Fruit fly (Drosophila melanogaster) whole organism, embryonic: ENCODE measurements around the gene mts.

Source experiments
- ATbp ChIP-seq: fragments of 200-800 bp; sonication (Bioruptor generic); optimal IDR thresholded peaks from 2 replicates; lab custom pipeline; 2017; ENCODE audit warnings: missing biosample characterization, mild to moderate bottlenecking, missing genetic modification characterization, missing genetic modification reagents
- BEAF-32 ChIP-seq: fragments of 200-800 bp; sonication (Bioruptor generic); optimal IDR thresholded peaks from 3 replicates; lab custom pipeline; 2017; ENCODE audit warnings: missing biosample characterization, missing genetic modification characterization, mild to moderate bottlenecking, moderate library complexity, missing genetic modification reagents
- CG10274 ChIP-seq: fragments of 200-800 bp; sonication (Bioruptor generic); optimal IDR thresholded peaks from 3 replicates; lab custom pipeline; 2017; ENCODE audit warnings: missing biosample characterization, mild to moderate bottlenecking, missing genetic modification characterization
- CG11723 ChIP-seq: fragments of 200-800 bp; sonication (Bioruptor generic); optimal IDR thresholded peaks from 2 replicates; lab custom pipeline; 2017; ENCODE audit warnings: missing biosample characterization, mild to moderate bottlenecking, missing genetic modification characterization
- CG12071 ChIP-seq: fragments of 200-800 bp; sonication (Bioruptor generic); optimal IDR thresholded peaks from 3 replicates; lab custom pipeline; 2018; ENCODE audit warnings: missing biosample characterization, mild to moderate bottlenecking, missing genetic modification characterization
- CG12219 ChIP-seq: fragments of 200-800 bp; sonication (Bioruptor generic); optimal IDR thresholded peaks from 3 replicates; lab custom pipeline; 2018; ENCODE audit warnings: missing biosample characterization, mild to moderate bottlenecking, missing genetic modification characterization
- CG1233 ChIP-seq: fragments of 200-800 bp; sonication (Bioruptor generic); optimal IDR thresholded peaks from 4 replicates; lab custom pipeline; 2018; ENCODE audit warnings: missing biosample characterization, mild to moderate bottlenecking, missing genetic modification characterization
- CG13296 ChIP-seq: fragments of 200-800 bp; sonication (Bioruptor generic); optimal IDR thresholded peaks from 3 replicates; lab custom pipeline; 2018; ENCODE audit warnings: missing biosample characterization, mild to moderate bottlenecking, missing genetic modification characterization
- CG15601 ChIP-seq: fragments of 200-800 bp; sonication (Bioruptor generic); optimal IDR thresholded peaks from 3 replicates; lab custom pipeline; 2019; ENCODE audit warnings: missing biosample characterization, mild to moderate bottlenecking, missing genetic modification characterization, moderate library complexity
- CG17385 ChIP-seq: fragments of 200-800 bp; sonication (Bioruptor generic); optimal IDR thresholded peaks from 3 replicates; lab custom pipeline; 2018; ENCODE audit warnings: missing biosample characterization, mild to moderate bottlenecking, missing genetic modification characterization
- CG17568 ChIP-seq: fragments of 200-800 bp; sonication (Bioruptor generic); optimal IDR thresholded peaks from 2 replicates; lab custom pipeline; 2018; ENCODE audit warnings: missing biosample characterization, mild to moderate bottlenecking, missing genetic modification characterization, moderate library complexity
- CG18619 ChIP-seq: fragments of 200-800 bp; sonication (Bioruptor generic); optimal IDR thresholded peaks from 3 replicates; lab custom pipeline; 2017; ENCODE audit warnings: missing biosample characterization, mild to moderate bottlenecking, missing genetic modification characterization
- CG30431 ChIP-seq: fragments of 200-800 bp; sonication (Bioruptor generic); optimal IDR thresholded peaks from 2 replicates; lab custom pipeline; 2017; ENCODE audit warnings: missing biosample characterization, missing genetic modification characterization
- CG32767 ChIP-seq: fragments of 200-800 bp; sonication (Bioruptor generic); IDR thresholded peaks from 2 replicates; pipeline ENCODE4 v1.3.6; 2022; ENCODE audit warnings: missing biosample characterization, missing genetic modification characterization
- CG42726 ChIP-seq: fragments of 200-800 bp; sonication (Bioruptor generic); IDR thresholded peaks from 2 replicates; pipeline ENCODE4 v1.3.6; 2022; ENCODE audit warnings: missing biosample characterization, missing genetic modification characterization; ENCODE audit not compliant: partially characterized antibody
- CG4424 ChIP-seq: fragments of 200-800 bp; sonication (Bioruptor generic); optimal IDR thresholded peaks from 3 replicates; lab custom pipeline; 2016; ENCODE audit warnings: missing biosample characterization, missing genetic modification characterization
- CG4730 ChIP-seq: fragments of 200-800 bp; sonication (Bioruptor generic); IDR thresholded peaks from 2 replicates; pipeline ENCODE4 v1.3.6; 2022; ENCODE audit warnings: missing biosample characterization, missing genetic modification characterization
- CG5245 ChIP-seq: fragments of 200-800 bp; sonication (Bioruptor generic); optimal IDR thresholded peaks from 3 replicates; lab custom pipeline; 2016; ENCODE audit warnings: missing biosample characterization, missing genetic modification characterization
- CG6272 ChIP-seq: fragments of 200-800 bp; sonication (Bioruptor generic); IDR thresholded peaks from 2 replicates; pipeline ENCODE4 v1.3.6; 2022; ENCODE audit warnings: missing biosample characterization, missing genetic modification characterization
- CG6854 ChIP-seq: fragments of 200-800 bp; sonication (Bioruptor generic); optimal IDR thresholded peaks from 3 replicates; lab custom pipeline; 2017; ENCODE audit warnings: missing biosample characterization, mild to moderate bottlenecking, missing genetic modification characterization
- CG7987 ChIP-seq: fragments of 200-800 bp; sonication (Bioruptor generic); optimal IDR thresholded peaks from 2 replicates; lab custom pipeline; 2018; ENCODE audit warnings: missing biosample characterization, mild to moderate bottlenecking, missing genetic modification characterization, moderate library complexity
- CG8924 ChIP-seq: fragments of 200-800 bp; optimal IDR thresholded peaks from 3 replicates; lab custom pipeline; 2019; ENCODE audit warnings: missing biosample characterization, mild to moderate bottlenecking, missing genetic modification characterization, moderate library complexity
- Dad ChIP-seq: fragments of 200-800 bp; sonication (Bioruptor generic); optimal IDR thresholded peaks from 3 replicates; lab custom pipeline; 2016; ENCODE audit warnings: missing biosample characterization, missing genetic modification characterization
- Dbx ChIP-seq: fragments of 200-800 bp; sonication (Bioruptor generic); IDR thresholded peaks from 3 replicates; pipeline ENCODE4 v1.3.6; 2022; ENCODE audit warnings: missing biosample characterization, missing genetic modification characterization
- Gug ChIP-seq: fragments of 200-800 bp; sonication (Bioruptor generic); IDR thresholded peaks from 4 replicates; pipeline ENCODE4 v1.3.6; 2022; ENCODE audit warnings: missing biosample characterization, missing genetic modification characterization
- Hr51 ChIP-seq, 2 experiments: fragments of 200-800 bp; sonication (Bioruptor generic); optimal IDR thresholded peaks; 2 replicates in 1 of 2; 3 replicates in 1 of 2; lab custom pipeline; 2016 to 2018; ENCODE audit warnings: missing biosample characterization in 2 of 2, missing genetic modification characterization in 2 of 2, mild to moderate bottlenecking in 1 of 2, moderate library complexity in 1 of 2
- Mrtf ChIP-seq: fragments of 200-800 bp; sonication (Bioruptor generic); IDR thresholded peaks from 3 replicates; pipeline ENCODE4 v1.3.6; 2022; ENCODE audit warnings: missing biosample characterization, missing genetic modification characterization
- Myb ChIP-seq: fragments of 200-800 bp; sonication (Bioruptor generic); optimal IDR thresholded peaks from 2 replicates; lab custom pipeline; 2016; ENCODE audit warnings: missing biosample characterization, missing genetic modification characterization
- NFAT ChIP-seq: fragments of 200-800 bp; sonication (Bioruptor generic); IDR thresholded peaks from 2 replicates; pipeline ENCODE4 v1.3.6; 2022; ENCODE audit warnings: missing biosample characterization, missing genetic modification characterization
- Scr ChIP-seq: fragments of 200-800 bp; sonication (Bioruptor generic); IDR thresholded peaks from 2 replicates; pipeline ENCODE4 v1.3.6; 2022; ENCODE audit warnings: missing biosample characterization, missing genetic modification characterization; ENCODE audit not compliant: partially characterized antibody
- Sry-δ ChIP-seq: fragments of 200-800 bp; sonication (Bioruptor generic); optimal IDR thresholded peaks from 2 replicates; lab custom pipeline; 2016; ENCODE audit warnings: missing biosample characterization, missing genetic modification characterization
- cad ChIP-seq: fragments of >200 bp; optimal IDR thresholded peaks from 2 replicates; lab custom pipeline; 2017; ENCODE audit warnings: missing biosample characterization, missing genetic modification characterization
- cato ChIP-seq: fragments of 200-800 bp; sonication (Bioruptor generic); optimal IDR thresholded peaks from 2 replicates; lab custom pipeline; 2016; ENCODE audit warnings: missing biosample characterization, missing genetic modification characterization, borderline replicate concordance
- cg ChIP-seq: fragments of 200-800 bp; sonication (Bioruptor generic); optimal IDR thresholded peaks from 3 replicates; lab custom pipeline; 2019; ENCODE audit warnings: missing biosample characterization, mild to moderate bottlenecking, missing genetic modification characterization, moderate library complexity
- chinmo ChIP-seq: fragments of 200-800 bp; sonication (Bioruptor generic); IDR thresholded peaks from 4 replicates; pipeline ENCODE4 v1.3.6; 2022; ENCODE audit warnings: missing biosample characterization, missing genetic modification characterization; ENCODE audit not compliant: partially characterized antibody
- corto ChIP-seq: fragments of 200-800 bp; sonication (Bioruptor generic); optimal IDR thresholded peaks from 2 replicates; lab custom pipeline; 2016; ENCODE audit warnings: missing biosample characterization, mild to moderate bottlenecking, missing genetic modification characterization, moderate library complexity
- danr ChIP-seq: fragments of 200-800 bp; sonication (Bioruptor generic); IDR thresholded peaks from 2 replicates; pipeline ENCODE4 v1.3.6; 2022; ENCODE audit warnings: missing biosample characterization, missing genetic modification characterization
- dmrt11E ChIP-seq: fragments of 200-800 bp; sonication (Bioruptor generic); optimal IDR thresholded peaks from 3 replicates; lab custom pipeline; 2018; ENCODE audit warnings: missing biosample characterization, mild to moderate bottlenecking, missing genetic modification characterization, moderate library complexity
- fd64A ChIP-seq: fragments of 200-800 bp; sonication (Bioruptor generic); optimal IDR thresholded peaks from 3 replicates; lab custom pipeline; 2018; ENCODE audit warnings: missing biosample characterization, mild to moderate bottlenecking, missing genetic modification characterization
- gt ChIP-seq: fragments of 200-800 bp; sonication (Bioruptor generic); IDR thresholded peaks from 2 replicates; pipeline ENCODE4 v1.3.6; 2022; ENCODE audit warnings: missing biosample characterization, missing genetic modification characterization
- hb ChIP-seq: fragments of 200-800 bp; sonication (Bioruptor generic); IDR thresholded peaks from 3 replicates; pipeline ENCODE4 v1.3.6; 2022; ENCODE audit warnings: missing biosample characterization, missing genetic modification characterization; ENCODE audit not compliant: partially characterized antibody
- klu ChIP-seq: fragments of 200-800 bp; sonication (Bioruptor generic); IDR thresholded peaks from 2 replicates; pipeline ENCODE4 v1.3.6; 2022; ENCODE audit warnings: missing biosample characterization, missing genetic modification characterization
- lov ChIP-seq, 2 experiments: fragments of 200-800 bp in 1 of 2; fragments of >200 bp in 1 of 2; sonication (Bioruptor generic) in 1 of 2; IDR thresholded peaks in 1 of 2; optimal IDR thresholded peaks in 1 of 2; 2 replicates in 1 of 2; 3 replicates in 1 of 2; pipeline versions ENCODE4 v1.3.6 to Lab custom; 2017 to 2022; ENCODE audit warnings: missing biosample characterization in 1 of 2, missing genetic modification characterization in 1 of 2
- phol ChIP-seq: fragments of 200-800 bp; sonication (Bioruptor generic); optimal IDR thresholded peaks from 3 replicates; lab custom pipeline; 2018; ENCODE audit warnings: missing biosample characterization, mild to moderate bottlenecking, missing genetic modification characterization, moderate library complexity
- pros ChIP-seq: fragments of 200-800 bp; sonication (Bioruptor generic); optimal IDR thresholded peaks from 3 replicates; lab custom pipeline; 2019; ENCODE audit warnings: missing biosample characterization, mild to moderate bottlenecking, missing genetic modification characterization, moderate library complexity
- ro ChIP-seq: fragments of 200-800 bp; sonication (Bioruptor generic); IDR thresholded peaks from 2 replicates; pipeline ENCODE4 v1.3.6; 2022; ENCODE audit warnings: missing biosample characterization, missing genetic modification characterization
- so ChIP-seq: fragments of 200-800 bp; sonication (Bioruptor generic); IDR thresholded peaks from 3 replicates; pipeline ENCODE4 v1.3.6; 2022; ENCODE audit warnings: missing biosample characterization, missing genetic modification characterization
- stc ChIP-seq: fragments of 200-800 bp; sonication (Bioruptor generic); IDR thresholded peaks from 2 replicates; pipeline ENCODE4 v1.3.6; 2022; ENCODE audit warnings: missing biosample characterization, missing genetic modification characterization
- vfl ChIP-seq: fragments of 200-800 bp; sonication (Bioruptor generic); optimal IDR thresholded peaks from 2 replicates; lab custom pipeline; 2016; ENCODE audit warnings: missing biosample characterization, missing genetic modification characterization
- vnd ChIP-seq: fragments of 200-800 bp; sonication (Bioruptor generic); IDR thresholded peaks from 3 replicates; pipeline ENCODE4 v1.3.6; 2022; ENCODE audit warnings: missing biosample characterization, missing genetic modification characterization; ENCODE audit not compliant: partially characterized antibody

Gene mts

dm6 chr2L:7809699-7810088 is 17.8 kb upstream of the mts start (continued):
- TF ChIP-seq Dad (GFP tag; lab: Kevin White, UChicago) (no peak), CG1233 (GFP tag; lab: Kevin White, UChicago) (no peak), CG5245 (no peak), CG17385 (GFP tag; lab: Kevin White, UChicago) (peak; percentile 2), CG4424 (GFP tag; lab: Kevin White, UChicago) (no peak), fd64A (no peak), dmrt11E (no peak), cg (peak; percentile 92), CG6272 (GFP tag; lab: Robert Waterston, UW) (no peak), Dbx (GFP tag; lab: Robert Waterston, UW) (peak; percentile 62; the same call in 2 of the 3 replicates), cad (GFP tag; lab: Kevin White, UChicago) (no peak), gt (GFP tag; lab: Robert Waterston, UW) (no peak), phol (tag; lab: Kevin White, UChicago) (no peak), vfl (no peak), Hr51 (GFP tag; optimal IDR thresholded peaks at IDR 0.05; lab: Kevin White, UChicago) (no peak), CG18619 (GFP tag; lab: Kevin White, UChicago) (no peak), CG30431 (GFP tag; lab: Kevin White, UChicago) (no peak), corto (GFP tag; lab: Kevin White, UChicago) (no peak), klu (GFP tag; lab: Robert Waterston, UW) (no peak), ro (GFP tag; lab: Robert Waterston, UW) (no peak), Mrtf (GFP tag; lab: Robert Waterston, UW) (no peak), CG6854 (GFP tag; lab: Kevin White, UChicago) (no peak), CG12219 (GFP tag; lab: Kevin White, UChicago) (no peak), CG12071 (no peak), NFAT (GFP tag; lab: Robert Waterston, UW) (peak; percentile 4; the same call in 1 of the 2 replicates)

DNA sequence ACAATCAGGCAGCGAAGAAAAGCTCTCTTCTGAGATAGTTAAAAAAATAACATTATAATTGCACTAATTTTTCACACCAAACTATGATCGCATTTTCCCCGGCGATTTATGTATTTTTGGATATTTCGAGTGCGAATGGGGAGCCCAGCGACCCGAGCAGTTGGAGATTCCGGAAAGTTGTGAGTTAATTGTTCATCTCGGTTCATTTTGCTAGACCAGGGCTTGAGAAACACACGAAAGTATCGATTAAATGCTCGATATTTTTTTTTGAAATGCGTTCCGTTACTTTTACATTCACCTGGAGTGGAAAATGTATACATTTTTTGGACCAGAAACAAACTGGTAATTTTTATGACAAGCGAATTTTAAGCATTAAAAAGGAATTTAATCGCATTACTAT is 16.9 kb upstream of the mts start, which contains the start of gene Cdc14:
Gene Cdc14, minus strand, starts transcription at position 185 of the 400 bp plus-strand sequence.
- TF ChIP-seq CG17568 (GFP tag; lab: Kevin White, UChicago): peak; percentile 45
- peak; percentile 77; the same call in 2 of the 4 replicates for TF ChIP-seq chinmo (GFP tag; lab: Robert Waterston, UW)
- TF ChIP-seq Scr (GFP tag; lab: Robert Waterston, UW): peak; percentile 45
- no peak for TF ChIP-seq CG4730 (GFP tag; lab: Robert Waterston, UW)
- peak; percentile 46; the same call in 1 of the 2 replicates for TF ChIP-seq stc
- no peak for TF ChIP-seq CG11723
- TF ChIP-seq cato (GFP tag; lab: Kevin White, UChicago): no peak
- peak; percentile 46 for TF ChIP-seq CG13296
- TF ChIP-seq ATbp: no peak
- no peak for TF ChIP-seq pros (GFP tag; lab: Kevin White, UChicago)
- no peak for TF ChIP-seq lov (optimal IDR thresholded peaks at IDR 0.05; lab: Kevin White, UChicago)
- no peak for TF ChIP-seq lov (GFP tag; IDR thresholded peaks at IDR 0.05; lab: Robert Waterston, UW)
- no peak for TF ChIP-seq Gug (GFP tag; lab: Robert Waterston, UW)
- peak; percentile 88 for TF ChIP-seq Myb
- peak; percentile 59; the same call in 2 of the 3 replicates for TF ChIP-seq so (GFP tag; lab: Robert Waterston, UW)
- no peak for TF ChIP-seq CG15601 (tag; lab: Kevin White, UChicago)
- peak; percentile 10 for TF ChIP-seq Sry-δ (GFP tag; lab: Kevin White, UChicago)
- TF ChIP-seq danr (GFP tag; lab: Robert Waterston, UW): no peak
- no peak for TF ChIP-seq CG32767
- TF ChIP-seq CG17385 (GFP tag; lab: Kevin White, UChicago): peak; percentile 25
- TF ChIP-seq CG42726 (GFP tag; lab: Robert Waterston, UW): peak; percentile 53; the same call in 1 of the 2 replicates
- TF ChIP-seq CG8924 (tag; lab: Kevin White, UChicago): peak; percentile 16
- TF ChIP-seq vnd (GFP tag; lab: Robert Waterston, UW): 0 out of 3 replicates have a peak, but pooled peaks have one; percentile 34
- TF ChIP-seq hb (GFP tag; lab: Robert Waterston, UW): peak; percentile 53; the same call in 1 of the 3 replicates
- TF ChIP-seq BEAF-32 (GFP tag; lab: Kevin White, UChicago): peak; percentile 69
- TF ChIP-seq CG10274 (GFP tag; lab: Kevin White, UChicago): no peak
- TF ChIP-seq CG7987 (GFP tag; lab: Kevin White, UChicago): peak; percentile 46
